Fruit fly (Drosophila melanogaster): Measurements from ENCODE around the gene CG17260.

CG17260 gene

dm6 chr2L:3037153-3037579 is at the start of gene CG17260, which contains the start of gene SerRS (continued):
- no peak for TF ChIP-seq oc (tag; optimal IDR thresholded peaks at IDR 0.05)
- TF ChIP-seq amos (GFP tag; IDR thresholded peaks at IDR 0.05; ENCODE audit: partially characterized antibody): peak; percentile 22; the same call in 1 of the 2 replicates
- peak; percentile 36; the same call in 1 of the 2 replicates for TF ChIP-seq chm (GFP tag; IDR thresholded peaks at IDR 0.05)
- peak; percentile 29 for TF ChIP-seq pfk (GFP tag; optimal IDR thresholded peaks at IDR 0.05)
- TF ChIP-seq pho (GFP tag; optimal IDR thresholded peaks at IDR 0.05): peak; percentile 96
- TF ChIP-seq CG31441 (GFP tag; IDR thresholded peaks at IDR 0.05): no peak
- peak; percentile 93 for TF ChIP-seq maf-S (GFP tag; optimal IDR thresholded peaks at IDR 0.05)
- TF ChIP-seq CG2116 (GFP tag; optimal IDR thresholded peaks at IDR 0.05): peak; percentile 79
- no peak for TF ChIP-seq br (optimal IDR thresholded peaks at IDR 0.05)
- peak; percentile 89 for TF ChIP-seq CG1647 (GFP tag; optimal IDR thresholded peaks at IDR 0.05)
- TF ChIP-seq insv (GFP tag; optimal IDR thresholded peaks at IDR 0.05): peak in 1 of 2 experiments; percentile 78
- TF ChIP-seq CG12744 (GFP tag; optimal IDR thresholded peaks at IDR 0.05): peak; percentile 92
- TF ChIP-seq pum (GFP tag; optimal IDR thresholded peaks at IDR 0.05): peak; percentile 97
- TF ChIP-seq vnd (GFP tag; IDR thresholded peaks at IDR 0.05; ENCODE audit: partially characterized antibody): peak; percentile 46; the same call in 1 of the 3 replicates
- TF ChIP-seq her (GFP tag; optimal IDR thresholded peaks at IDR 0.05): peak; percentile 70
- no peak for TF ChIP-seq CG11504 (tag; optimal IDR thresholded peaks at IDR 0.05)
- TF ChIP-seq CG10209 (GFP tag; optimal IDR thresholded peaks at IDR 0.05): peak; percentile 91
- TF ChIP-seq tna (GFP tag; IDR thresholded peaks at IDR 0.05; ENCODE audit: partially characterized antibody): no peak
- TF ChIP-seq ham (GFP tag; IDR thresholded peaks at IDR 0.05): peak; percentile 77
- TF ChIP-seq jing (GFP tag; optimal IDR thresholded peaks at IDR 0.05): peak; percentile 70
- TF ChIP-seq CG9817 (tag; optimal IDR thresholded peaks at IDR 0.05): peak; percentile 95
- no peak for TF ChIP-seq Tbp (GFP tag; optimal IDR thresholded peaks at IDR 0.05)
- no peak for TF ChIP-seq Sox100B (GFP tag; optimal IDR thresholded peaks at IDR 0.05)
- peak; percentile 64 for TF ChIP-seq CG17802 (tag; optimal IDR thresholded peaks at IDR 0.05)
- TF ChIP-seq CG8388 (GFP tag; optimal IDR thresholded peaks at IDR 0.05): peak; percentile 89
- peak; percentile 40 for TF ChIP-seq gfzf (GFP tag; optimal IDR thresholded peaks at IDR 0.05)
- TF ChIP-seq sima (GFP tag; optimal IDR thresholded peaks at IDR 0.05): peak; percentile 58
- peak; percentile 93 for TF ChIP-seq NfI (GFP tag; optimal IDR thresholded peaks at IDR 0.05)
- peak; percentile 94 for TF ChIP-seq CG4404 (GFP tag; IDR thresholded peaks at IDR 0.05)
- TF ChIP-seq stwl (tag; optimal IDR thresholded peaks at IDR 0.05): peak; percentile 73
- TF ChIP-seq C15 (GFP tag; IDR thresholded peaks at IDR 0.05): peak; percentile 79; the same call in 2 of the 3 replicates
- TF ChIP-seq bcd (GFP tag; optimal IDR thresholded peaks at IDR 0.05): peak; percentile 90
- TF ChIP-seq BEAF-32 (GFP tag; optimal IDR thresholded peaks at IDR 0.05): peak; percentile 70
- TF ChIP-seq CG12104 (GFP tag; optimal IDR thresholded peaks at IDR 0.05): peak; percentile 89
- TF ChIP-seq CHES-1-like (GFP tag; optimal IDR thresholded peaks at IDR 0.05): peak; percentile 88
- TF ChIP-seq Dip3 (GFP tag; optimal IDR thresholded peaks at IDR 0.05): peak; percentile 97
- peak; percentile 94 for TF ChIP-seq unpg (GFP tag; optimal IDR thresholded peaks at IDR 0.05)
- peak; percentile 93 for TF ChIP-seq Bteb2 (GFP tag; optimal IDR thresholded peaks at IDR 0.05)
- TF ChIP-seq tgo (GFP tag; IDR thresholded peaks at IDR 0.05): peak; percentile 94
- peak; percentile 94 for TF ChIP-seq CG32532 (GFP tag; IDR thresholded peaks at IDR 0.05)
- peak; percentile 90 for TF ChIP-seq psq (GFP tag; optimal IDR thresholded peaks at IDR 0.05)
- TF ChIP-seq tio (GFP tag; optimal IDR thresholded peaks at IDR 0.05): no peak
- TF ChIP-seq az2 (GFP tag; optimal IDR thresholded peaks at IDR 0.05): peak; percentile 92
- TF ChIP-seq CG17612 (GFP tag; IDR thresholded peaks at IDR 0.05): peak; percentile 78
- peak; percentile 86 for TF ChIP-seq stc (GFP tag; IDR thresholded peaks at IDR 0.05)
- TF ChIP-seq CG9876 (GFP tag; optimal IDR thresholded peaks at IDR 0.05): peak; percentile 80
- TF ChIP-seq sqz (GFP tag; optimal IDR thresholded peaks at IDR 0.05): no peak
- TF ChIP-seq Sry-β (GFP tag; optimal IDR thresholded peaks at IDR 0.05): peak; percentile 42
- peak; percentile 91 for TF ChIP-seq NK7.1 (GFP tag; optimal IDR thresholded peaks at IDR 0.05)
- 0 out of 4 replicates have a peak, but pooled peaks have one; percentile 26 for TF ChIP-seq chinmo (GFP tag; IDR thresholded peaks at IDR 0.05; ENCODE audit: partially characterized antibody)
- TF ChIP-seq CG11247 (GFP tag; IDR thresholded peaks at IDR 0.05): peak; percentile 88

All from whole organism, embryonic.